Worm (Caenorhabditis elegans): ENCODE measurements around the gene ZK637.15.
A peak's percentile ranks its signal among the peaks of the same experiment; 100 is the strongest.

ZK637.15 gene

DNA sequence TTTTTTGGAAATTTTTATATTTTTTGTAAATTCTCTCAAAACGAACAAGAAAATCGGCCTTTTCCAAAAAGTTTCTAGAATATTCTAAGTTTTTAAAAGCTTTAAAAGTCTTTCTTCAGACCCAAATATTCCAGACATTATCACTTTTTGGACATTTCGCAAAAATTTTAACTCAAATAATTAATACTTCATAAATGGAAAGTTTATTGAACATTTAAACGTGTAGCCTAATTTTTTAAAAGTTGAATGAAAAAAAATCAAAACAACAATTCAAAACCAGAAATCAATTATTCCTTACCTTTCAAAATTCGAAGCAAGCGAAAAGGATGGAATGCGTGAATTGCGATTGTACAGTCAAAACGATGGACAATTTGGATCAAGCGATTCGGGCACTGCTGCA is at the start of gene ZK637.15:
Gene ZK637.15 (plus strand): TSS at position 301 of the 400 bp plus-strand sequence.
- no peak for TF ChIP-seq mab-5 (tag; optimal IDR thresholded peaks at IDR 0.05)
- no peak for TF ChIP-seq unc-55 (GFP tag; optimal IDR thresholded peaks at IDR 0.05)
- no peak for TF ChIP-seq lin-39 (tag; optimal IDR thresholded peaks at IDR 0.05)
- no peak for TF ChIP-seq elt-1 (tag; optimal IDR thresholded peaks at IDR 0.05)
- TF ChIP-seq mdl-1 (tag; optimal IDR thresholded peaks at IDR 0.05), result no peak
- TF ChIP-seq nhr-10 (tag; optimal IDR thresholded peaks at IDR 0.05), result no peak
- no peak for TF ChIP-seq ama-1 (optimal IDR thresholded peaks at IDR 0.05)
- TF ChIP-seq nhr-12 (tag; optimal IDR thresholded peaks at IDR 0.05), result no peak
- no peak for TF ChIP-seq mbf-1 (tag; optimal IDR thresholded peaks at IDR 0.05)
- TF ChIP-seq ztf-1 (GFP tag; conservative IDR thresholded peaks at IDR 0.05), result no peak
- no peak for TF ChIP-seq ZK546.5 (tag; optimal IDR thresholded peaks at IDR 0.05)
- no peak for TF ChIP-seq ceh-16 (tag; optimal IDR thresholded peaks at IDR 0.05)
- no peak for TF ChIP-seq nhr-23 (tag; optimal IDR thresholded peaks at IDR 0.05)
- TF ChIP-seq egl-27 (tag; optimal IDR thresholded peaks at IDR 0.05), result no peak
- TF ChIP-seq nhr-11 (tag; optimal IDR thresholded peaks at IDR 0.05), result no peak
- no peak for TF ChIP-seq fos-1 (tag; optimal IDR thresholded peaks at IDR 0.05)
- TF ChIP-seq C34F6.9 (tag; optimal IDR thresholded peaks at IDR 0.05), result no peak

DNA sequence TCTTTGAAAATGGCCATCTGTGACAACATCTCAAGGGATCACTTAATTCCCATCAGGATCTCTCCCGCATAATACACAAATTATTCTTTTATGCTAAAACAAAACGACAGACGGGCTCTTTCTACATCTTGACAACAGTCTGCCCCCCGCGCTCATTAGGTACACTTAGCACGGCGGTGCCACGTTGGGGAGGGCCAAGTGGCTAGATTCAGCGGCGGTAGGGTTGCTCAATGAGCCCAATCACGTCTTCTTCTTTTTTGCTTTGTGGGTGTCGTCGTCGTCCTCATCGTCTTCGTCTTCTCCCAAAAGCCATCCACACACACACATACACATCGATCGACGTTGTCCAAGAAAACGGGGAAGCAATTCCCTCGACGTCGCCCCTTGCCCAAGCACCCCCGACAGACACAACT is 46.8 kb upstream of the ZK637.15 start:
- TF ChIP-seq crh-2 (tag; optimal IDR thresholded peaks at IDR 0.05) (peak; percentile 18), egl-27 (tag; optimal IDR thresholded peaks at IDR 0.05) (no peak), zag-1 (tag; optimal IDR thresholded peaks at IDR 0.05) (peak; percentile 55), ztf-1 (GFP tag; conservative IDR thresholded peaks at IDR 0.05) (0 out of 2 replicates have a peak, but pooled peaks have one; percentile 43), Y55F3AM.14 (GFP tag; optimal IDR thresholded peaks at IDR 0.05) (peak; percentile 37), fos-1 (tag; optimal IDR thresholded peaks at IDR 0.05) (no peak), unc-55 (GFP tag; optimal IDR thresholded peaks at IDR 0.05) (peak; percentile 15), lin-39 (tag; optimal IDR thresholded peaks at IDR 0.05) (peak; percentile 34)

DNA sequence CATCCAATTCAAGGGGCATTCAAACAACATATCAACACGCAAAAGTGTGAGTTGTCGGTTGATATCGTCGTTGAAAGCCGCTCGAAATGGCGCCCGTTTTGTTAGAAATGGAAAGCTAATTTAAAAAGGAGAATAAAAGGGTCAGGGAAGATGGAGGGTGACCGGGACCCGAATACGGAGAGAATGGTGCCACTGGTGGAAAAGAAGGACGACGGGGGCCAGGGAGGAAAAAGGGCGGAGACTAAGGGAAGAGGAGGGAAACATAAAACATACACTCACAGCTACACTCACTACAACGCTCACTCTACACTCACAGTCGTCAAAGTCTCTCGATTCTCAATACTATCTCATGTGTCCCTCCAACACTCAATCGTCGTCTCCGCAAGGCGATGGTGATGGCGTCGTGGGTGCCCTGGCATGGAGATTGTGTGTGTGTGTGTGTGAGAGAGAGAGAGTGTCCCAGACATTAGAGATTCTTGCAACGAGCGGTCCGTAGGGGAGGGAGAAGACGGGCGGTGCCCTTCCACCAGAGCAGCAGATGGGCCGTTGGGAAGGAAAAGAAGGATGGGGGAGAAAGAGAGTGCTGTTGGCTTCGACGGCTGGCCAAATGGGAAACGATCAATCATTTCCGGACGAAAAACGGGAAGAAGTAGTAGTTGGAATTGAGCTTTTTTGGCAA is 45.8 kb upstream of the ZK637.15 start:
- TF ChIP-seq sem-4 (tag; optimal IDR thresholded peaks at IDR 0.05), result peak; percentile 91
- TF ChIP-seq elt-3 (tag; optimal IDR thresholded peaks at IDR 0.05), result no peak
- peak; percentile 61 for TF ChIP-seq nhr-25 (tag; optimal IDR thresholded peaks at IDR 0.05)
- TF ChIP-seq lin-13 (GFP tag; optimal IDR thresholded peaks at IDR 0.05), result peak; percentile 76
- peak; percentile 95 for TF ChIP-seq lin-39 (tag; optimal IDR thresholded peaks at IDR 0.05)
- peak; percentile 87 for TF ChIP-seq unc-55 (GFP tag; optimal IDR thresholded peaks at IDR 0.05)
- TF ChIP-seq C34F6.9 (tag; optimal IDR thresholded peaks at IDR 0.05), result peak; percentile 90
- TF ChIP-seq elt-1 (tag; optimal IDR thresholded peaks at IDR 0.05), result no peak
- TF ChIP-seq mab-5 (tag; optimal IDR thresholded peaks at IDR 0.05), result peak; percentile 92
- no peak for TF ChIP-seq nhr-10 (tag; optimal IDR thresholded peaks at IDR 0.05)
- peak; percentile 95 for TF ChIP-seq nhr-129 (tag; optimal IDR thresholded peaks at IDR 0.05)
- TF ChIP-seq crh-2 (tag; optimal IDR thresholded peaks at IDR 0.05), result peak; percentile 68
- no peak for TF ChIP-seq peb-1 (tag; optimal IDR thresholded peaks at IDR 0.05)
- no peak for TF ChIP-seq snpc-4 (tag; optimal IDR thresholded peaks at IDR 0.05)
- TF ChIP-seq R02D3.7 (tag; optimal IDR thresholded peaks at IDR 0.05), result no peak
- peak; percentile 94 for TF ChIP-seq F13H6.1 (tag; optimal IDR thresholded peaks at IDR 0.05)
- no peak for TF ChIP-seq mbf-1 (tag; optimal IDR thresholded peaks at IDR 0.05)
- TF ChIP-seq ztf-4 (tag; optimal IDR thresholded peaks at IDR 0.05), result peak; percentile 59
- peak; percentile 53 for TF ChIP-seq fos-1 (tag; optimal IDR thresholded peaks at IDR 0.05)
- TF ChIP-seq nhr-77 (tag; optimal IDR thresholded peaks at IDR 0.05), result no peak
- TF ChIP-seq aly-2 (tag; optimal IDR thresholded peaks at IDR 0.05), result no peak
- no peak for TF ChIP-seq sma-3 (GFP tag; optimal IDR thresholded peaks at IDR 0.05)
- no peak for TF ChIP-seq skn-1 (tag; optimal IDR thresholded peaks at IDR 0.05)
- TF ChIP-seq dmd-4 (tag; optimal IDR thresholded peaks at IDR 0.05), result no peak
- TF ChIP-seq Y55F3AM.14 (GFP tag; optimal IDR thresholded peaks at IDR 0.05), result peak; percentile 20
- no peak for TF ChIP-seq nhr-11 (tag; optimal IDR thresholded peaks at IDR 0.05)
- TF ChIP-seq ceh-82 (tag; optimal IDR thresholded peaks at IDR 0.05), result no peak
- TF ChIP-seq unc-62 (GFP tag; optimal IDR thresholded peaks at IDR 0.05), result no peak
- peak; percentile 68 for TF ChIP-seq lin-11 (tag; optimal IDR thresholded peaks at IDR 0.05)
- TF ChIP-seq lsy-2 (tag; optimal IDR thresholded peaks at IDR 0.05), result peak; percentile 70 to 86
- TF ChIP-seq egl-27 (tag; optimal IDR thresholded peaks at IDR 0.05), result peak; percentile 41
- no peak for TF ChIP-seq ztf-11 (tag; optimal IDR thresholded peaks at IDR 0.05)
- TF ChIP-seq nhr-21 (tag; optimal IDR thresholded peaks at IDR 0.05), result peak; percentile 20
- no peak for TF ChIP-seq alr-1 (tag; optimal IDR thresholded peaks at IDR 0.05)
- peak; percentile 78 for TF ChIP-seq ceh-16 (tag; optimal IDR thresholded peaks at IDR 0.05)
- no peak for TF ChIP-seq unc-39 (tag; optimal IDR thresholded peaks at IDR 0.05)
- peak; percentile 76 for TF ChIP-seq sma-9 (GFP tag; optimal IDR thresholded peaks at IDR 0.05)
- no peak for TF ChIP-seq sma-9 (tag; optimal IDR thresholded peaks at IDR 0.05)
- TF ChIP-seq mdl-1 (tag; optimal IDR thresholded peaks at IDR 0.05), result peak; percentile 4 to 72
- TF ChIP-seq ztf-1 (GFP tag; conservative IDR thresholded peaks at IDR 0.05), result no peak
- TF ChIP-seq zag-1 (tag; optimal IDR thresholded peaks at IDR 0.05), result peak; percentile 95
- TF ChIP-seq nhr-237 (tag; optimal IDR thresholded peaks at IDR 0.05), result no peak
- no peak for TF ChIP-seq nhr-12 (tag; optimal IDR thresholded peaks at IDR 0.05)
- TF ChIP-seq blmp-1 (tag; optimal IDR thresholded peaks at IDR 0.05; ENCODE audit: insufficient read depth), result peak; percentile 11
